Worm (Caenorhabditis elegans) whole organism, L3 larva: ENCODE data around the gene K02F3.2.

Source experiments
- egl-5 ChIP-seq: fragments of 150-350 bp; optimal IDR thresholded peaks from 2 replicates; lab custom pipeline; 2017; ENCODE audit warnings: missing biosample characterization, missing genetic modification reagents, missing genetic modification characterization, inconsistent platforms
- mml-1 ChIP-seq: fragments of 150-350 bp; sonication (generic microtip); optimal IDR thresholded peaks from 3 replicates; lab custom pipeline; 2014; ENCODE audit warnings: missing biosample characterization, missing genetic modification characterization
- nhr-76 ChIP-seq: fragments of 150-350 bp; sonication (generic microtip); optimal IDR thresholded peaks from 5 replicates; lab custom pipeline; 2014; ENCODE audit warnings: missing biosample characterization, missing genetic modification characterization
- skn-1 ChIP-seq: fragments of 150-350 bp; optimal IDR thresholded peaks from 2 replicates; lab custom pipeline; 2014; ENCODE audit warnings: missing biosample characterization, missing genetic modification characterization
- snpc-4 ChIP-seq: fragments of 150-350 bp; optimal IDR thresholded peaks from 2 replicates; lab custom pipeline; 2014; ENCODE audit warnings: missing biosample characterization, missing genetic modification characterization

DNA sequence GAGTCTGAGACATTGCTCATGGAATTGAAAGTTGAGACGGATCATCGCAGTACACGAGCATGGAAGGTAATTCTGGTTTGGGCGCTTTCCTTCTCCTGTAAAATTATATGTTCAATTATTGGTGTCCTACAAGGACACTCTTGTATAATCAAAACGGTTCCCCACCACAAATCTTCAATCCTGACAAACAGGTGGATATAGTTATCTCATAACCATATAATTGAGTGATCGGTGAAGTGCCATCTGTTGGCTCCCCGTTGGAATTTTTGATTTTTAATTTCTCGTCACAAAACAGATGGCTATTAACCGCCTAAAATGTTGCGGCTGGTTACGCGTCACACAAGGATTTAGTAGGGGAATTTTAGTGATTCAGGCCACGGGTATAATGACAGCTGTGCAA is 23.2 kb downstream of the K02F3.2 start:
- TF ChIP-seq mml-1 (no peak), skn-1 (tag; lab: Kevin White, UChicago) (no peak), egl-5 (tag; lab: Kevin White, UChicago) (no peak), nhr-76 (tag; lab: Kevin White, UChicago) (no peak), snpc-4 (tag; lab: Kevin White, UChicago) (no peak)
